Worm (Caenorhabditis elegans) whole organism, L1 larva: ENCODE results near the gene gut-2.
A peak's percentile ranks its signal among the peaks of the same experiment; 100 is the strongest.

Experiments used
- C04F5.9 ChIP-seq: sonication (generic microtip); optimal IDR thresholded peaks from 2 replicates; lab custom pipeline; 2016; ENCODE audit warnings: missing genetic modification characterization, missing compliant biosample characterization
- C16A3.4 ChIP-seq: fragments of 150-350 bp; optimal IDR thresholded peaks from 2 replicates; lab custom pipeline; 2014; ENCODE audit warnings: missing biosample characterization, missing genetic modification characterization
- F16B12.6 ChIP-seq: fragments of 150-350 bp; optimal IDR thresholded peaks from 2 replicates; lab custom pipeline; 2014; ENCODE audit warnings: missing biosample characterization, missing genetic modification characterization
- Y116A8C.19 ChIP-seq: sonication (generic microtip); optimal IDR thresholded peaks from 2 replicates; lab custom pipeline; 2016; ENCODE audit warnings: missing compliant biosample characterization, missing genetic modification characterization, borderline replicate concordance
- alr-1 ChIP-seq: fragments of 200-800 bp; sonication (Bioruptor generic); optimal IDR thresholded peaks from 2 replicates; lab custom pipeline; 2018; ENCODE audit warnings: borderline replicate concordance, mild to moderate bottlenecking, missing genetic modification characterization, missing compliant biosample characterization
- aly-2 ChIP-seq: fragments of 150-350 bp; optimal IDR thresholded peaks from 2 replicates; lab custom pipeline; 2014; ENCODE audit warnings: missing biosample characterization, missing genetic modification characterization
- ama-1 ChIP-seq: fragments of 150-350 bp; optimal IDR thresholded peaks from 2 replicates; lab custom pipeline; 2014
- blmp-1 ChIP-seq: fragments of 150-350 bp; optimal IDR thresholded peaks from 2 replicates; lab custom pipeline; 2014; ENCODE audit warnings: missing biosample characterization, missing genetic modification characterization
- ceh-63 ChIP-seq: fragments of 200-800 bp; sonication (Bioruptor generic); optimal IDR thresholded peaks from 2 replicates; lab custom pipeline; 2018; ENCODE audit warnings: mild to moderate bottlenecking, missing genetic modification characterization, missing compliant biosample characterization
- ceh-8 ChIP-seq: fragments of 200-800 bp; sonication (Bioruptor generic); optimal IDR thresholded peaks from 2 replicates; lab custom pipeline; 2018; ENCODE audit warnings: mild to moderate bottlenecking, missing genetic modification characterization, moderate library complexity, missing compliant biosample characterization
- ceh-88 ChIP-seq: fragments of 200-800 bp; sonication (Bioruptor generic); IDR thresholded peaks from 2 replicates; pipeline ENCODE4 v1.3.6; 2022; ENCODE audit warnings: missing genetic modification characterization, missing compliant biosample characterization
- dpl-1 ChIP-seq, 3 experiments: fragments of 150-350 bp in 2 of 3; sonication (generic microtip) in 1 of 3; optimal IDR thresholded peaks; 2 replicates each; lab custom pipeline; 2014 to 2017; ENCODE audit warnings: missing biosample characterization in 3 of 3, missing genetic modification characterization in 3 of 3, missing genetic modification reagents in 3 of 3
- dsc-1 ChIP-seq: sonication (generic microtip); optimal IDR thresholded peaks from 2 replicates; lab custom pipeline; 2016; ENCODE audit warnings: mild to moderate bottlenecking, missing genetic modification characterization, missing compliant biosample characterization
- efl-1 ChIP-seq, 4 experiments: fragments of 150-350 bp; optimal IDR thresholded peaks in 3 of 4; peaks in 1 of 4; 1 replicate in 1 of 4; 2 replicates in 3 of 4; lab custom pipeline; 2014; ENCODE audit warnings: missing biosample characterization in 2 of 4, missing genetic modification characterization in 2 of 4, missing genetic modification reagents in 2 of 4
- egl-13 ChIP-seq: sonication (generic microtip); optimal IDR thresholded peaks from 2 replicates; lab custom pipeline; 2016; ENCODE audit warnings: missing genotype, missing genetic modification reagents, missing genetic modification characterization, missing compliant biosample characterization
- egl-27 ChIP-seq, 2 experiments: fragments of 150-350 bp in 1 of 2; sonication (generic microtip); optimal IDR thresholded peaks; 3 replicates each; lab custom pipeline; 2017 to 2018; ENCODE audit warnings: missing biosample characterization in 2 of 2, missing genetic modification characterization in 2 of 2, missing genetic modification reagents in 2 of 2
- elt-3 ChIP-seq, 6 experiments: fragments of 150-350 bp in 1 of 6; sonication (generic microtip); optimal IDR thresholded peaks; 2 replicates each; lab custom pipeline; 2017 to 2018; ENCODE audit warnings: missing biosample characterization in 6 of 6, missing genetic modification characterization in 6 of 6, inconsistent platforms in 1 of 6
- fkh-10 ChIP-seq: sonication (generic microtip); optimal IDR thresholded peaks from 2 replicates; lab custom pipeline; 2017; ENCODE audit warnings: missing biosample characterization, missing genetic modification reagents, missing genetic modification characterization
- fkh-4 ChIP-seq: sonication (generic microtip); optimal IDR thresholded peaks from 2 replicates; lab custom pipeline; 2016; ENCODE audit warnings: missing compliant biosample characterization, missing genetic modification characterization, borderline replicate concordance
- fkh-8 ChIP-seq: sonication (generic microtip); optimal IDR thresholded peaks from 2 replicates; lab custom pipeline; 2016; ENCODE audit warnings: mild to moderate bottlenecking, missing genetic modification characterization, missing compliant biosample characterization
- grh-1 ChIP-seq: fragments of 200-800 bp; sonication (Bioruptor generic); IDR thresholded peaks from 2 replicates; pipeline ENCODE4 v1.3.6; 2022; ENCODE audit warnings: missing genetic modification reagents, missing genetic modification characterization, missing compliant biosample characterization
- hlh-17 ChIP-seq: fragments of 200-800 bp; sonication (Bioruptor generic); optimal IDR thresholded peaks from 2 replicates; lab custom pipeline; 2018; ENCODE audit warnings: missing genetic modification characterization, mild to moderate bottlenecking, missing compliant biosample characterization, moderate library complexity, borderline replicate concordance
- isw-1 ChIP-seq: fragments of 200-800 bp; sonication (Bioruptor generic); IDR thresholded peaks from 2 replicates; pipeline ENCODE4 v1.3.6; 2022; ENCODE audit warnings: missing genetic modification characterization, missing compliant biosample characterization
- lin-13 ChIP-seq: fragments of 150-350 bp; optimal IDR thresholded peaks from 2 replicates; lab custom pipeline; 2014; ENCODE audit warnings: missing biosample characterization, missing genetic modification reagents, missing genetic modification characterization
- lin-15B ChIP-seq: fragments of 150-350 bp; sonication (generic microtip); optimal IDR thresholded peaks from 3 replicates; lab custom pipeline; 2014; ENCODE audit warnings: missing biosample characterization, missing genetic modification characterization
- lin-35 ChIP-seq, 2 experiments: fragments of 150-350 bp; optimal IDR thresholded peaks; 2 replicates each; lab custom pipeline; 2014; ENCODE audit warnings: missing biosample characterization in 2 of 2, missing genetic modification characterization in 2 of 2, missing genetic modification reagents in 2 of 2
- mdl-1 ChIP-seq, 2 experiments: fragments of 150-350 bp; optimal IDR thresholded peaks; 2 replicates each; lab custom pipeline; 2014 to 2017; ENCODE audit warnings: missing biosample characterization in 2 of 2, missing genetic modification characterization in 2 of 2, inconsistent platforms in 1 of 2
- mep-1 ChIP-seq: fragments of 150-350 bp; optimal IDR thresholded peaks from 2 replicates; lab custom pipeline; 2014; ENCODE audit warnings: missing biosample characterization, missing genetic modification characterization
- nhr-20 ChIP-seq: sonication (generic microtip); optimal IDR thresholded peaks from 2 replicates; lab custom pipeline; 2016; ENCODE audit warnings: mild to moderate bottlenecking, missing genetic modification characterization, missing compliant biosample characterization
- nhr-28 ChIP-seq: fragments of 150-350 bp; optimal IDR thresholded peaks from 2 replicates; lab custom pipeline; 2014; ENCODE audit warnings: missing biosample characterization, missing genetic modification characterization
- nhr-47 ChIP-seq: sonication (generic microtip); optimal IDR thresholded peaks from 2 replicates; lab custom pipeline; 2016; ENCODE audit warnings: mild to moderate bottlenecking, missing genetic modification characterization, moderate library complexity, missing compliant biosample characterization
- nhr-71 ChIP-seq: sonication (generic microtip); optimal IDR thresholded peaks from 2 replicates; lab custom pipeline; 2016; ENCODE audit warnings: mild to moderate bottlenecking, missing genetic modification characterization, moderate library complexity, missing compliant biosample characterization
- nhr-76 ChIP-seq: sonication (generic microtip); optimal IDR thresholded peaks from 2 replicates; lab custom pipeline; 2017; ENCODE audit warnings: missing biosample characterization, missing genetic modification characterization
- nhr-77 ChIP-seq: fragments of 150-350 bp; optimal IDR thresholded peaks from 2 replicates; lab custom pipeline; 2014; ENCODE audit warnings: missing biosample characterization, missing genetic modification characterization
- nhr-84 ChIP-seq: sonication (generic microtip); optimal IDR thresholded peaks from 2 replicates; lab custom pipeline; 2017; ENCODE audit warnings: missing biosample characterization, missing genetic modification characterization
- nhr-85 ChIP-seq: sonication (generic microtip); peaks from one replicate; lab custom pipeline; 2016; ENCODE audit warnings: missing genetic modification characterization, inconsistent platforms, missing compliant biosample characterization
- nhr-90 ChIP-seq: sonication (generic microtip); optimal IDR thresholded peaks from 2 replicates; lab custom pipeline; 2016; ENCODE audit warnings: mild to moderate bottlenecking, missing genetic modification characterization, missing compliant biosample characterization; ENCODE audit not compliant: poor library complexity
- rnt-1 ChIP-seq: sonication (generic microtip); optimal IDR thresholded peaks from 2 replicates; lab custom pipeline; 2016; ENCODE audit warnings: mild to moderate bottlenecking, missing genetic modification characterization, moderate library complexity, missing compliant biosample characterization
- snpc-4 ChIP-seq: fragments of 150-350 bp; optimal IDR thresholded peaks from 2 replicates; lab custom pipeline; 2014; ENCODE audit warnings: missing biosample characterization, missing genetic modification characterization
- snu-23 ChIP-seq: sonication (generic microtip); optimal IDR thresholded peaks from 2 replicates; lab custom pipeline; 2016; ENCODE audit warnings: missing genetic modification characterization, missing compliant biosample characterization
- sox-4 ChIP-seq: sonication (generic microtip); optimal IDR thresholded peaks from 2 replicates; lab custom pipeline; 2016; ENCODE audit warnings: missing genetic modification characterization, missing compliant biosample characterization
- sptf-1 ChIP-seq: fragments of 150-350 bp; optimal IDR thresholded peaks from 2 replicates; lab custom pipeline; 2014; ENCODE audit warnings: missing biosample characterization, missing genetic modification characterization
- sup-37 ChIP-seq: fragments of 200-800 bp; sonication (Bioruptor generic); optimal IDR thresholded peaks from 2 replicates; lab custom pipeline; 2018; ENCODE audit warnings: mild to moderate bottlenecking, missing genetic modification characterization, missing compliant biosample characterization
- swsn-7 ChIP-seq: sonication (generic microtip); optimal IDR thresholded peaks from 2 replicates; lab custom pipeline; 2016; ENCODE audit warnings: missing genetic modification characterization, missing compliant biosample characterization
- tlp-1 ChIP-seq: fragments of 150-350 bp; optimal IDR thresholded peaks from 2 replicates; lab custom pipeline; 2014; ENCODE audit warnings: missing biosample characterization, missing genetic modification characterization
- unc-130 ChIP-seq: fragments of 150-350 bp; optimal IDR thresholded peaks from 2 replicates; lab custom pipeline; 2017; ENCODE audit warnings: missing biosample characterization, missing genetic modification characterization, inconsistent platforms
- unc-30 ChIP-seq: sonication (generic microtip); optimal IDR thresholded peaks from 2 replicates; lab custom pipeline; 2017; ENCODE audit warnings: missing biosample characterization, missing genetic modification characterization
- unc-98 ChIP-seq: fragments of 200-800 bp; sonication (Bioruptor generic); IDR thresholded peaks from 2 replicates; pipeline ENCODE4 v1.3.6; 2022; ENCODE audit warnings: missing genetic modification characterization, missing compliant biosample characterization
- vab-15 ChIP-seq: sonication (generic microtip); optimal IDR thresholded peaks from 2 replicates; lab custom pipeline; 2017; ENCODE audit warnings: missing genotype, mild to moderate bottlenecking, missing genetic modification characterization, missing compliant biosample characterization
- zip-4 ChIP-seq: fragments of 200-800 bp; sonication (Bioruptor generic); optimal IDR thresholded peaks from 2 replicates; lab custom pipeline; 2018; ENCODE audit warnings: mild to moderate bottlenecking, missing genetic modification characterization, moderate library complexity, missing compliant biosample characterization
- ztf-4 ChIP-seq: fragments of 150-350 bp; optimal IDR thresholded peaks from 2 replicates; lab custom pipeline; 2014; ENCODE audit warnings: missing biosample characterization, missing genetic modification characterization

The gut-2 gene

DNA sequence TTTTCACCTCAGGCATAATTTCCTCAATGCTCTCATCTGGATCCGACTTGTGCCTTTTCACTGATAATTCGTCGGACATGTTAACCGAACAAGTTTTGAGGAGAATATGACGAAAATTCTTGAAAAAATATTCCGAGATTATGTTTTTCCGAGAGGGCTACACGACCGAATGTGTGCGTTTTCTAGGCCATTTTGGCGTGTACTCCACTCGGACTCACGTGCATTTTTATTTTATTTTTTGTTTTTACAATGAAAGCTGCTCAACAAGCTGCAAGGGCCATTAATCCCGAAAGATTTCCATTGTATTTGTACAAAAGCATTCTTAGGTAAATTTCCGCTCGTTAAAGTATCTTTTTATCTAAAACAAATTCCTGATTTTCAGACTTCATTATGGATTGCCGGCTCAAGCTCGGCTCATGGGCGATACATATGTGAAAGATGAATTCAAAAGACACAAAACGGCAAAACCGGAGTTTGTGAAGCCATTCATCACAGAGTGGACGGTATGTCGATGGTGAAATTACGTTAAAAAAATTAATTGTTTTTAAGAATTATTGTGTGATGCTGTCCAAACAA lies 29.2 kb upstream of the gut-2 start, which contains the start of the genes F25H9.6 and F25H9.7 (continued):
- peak; percentile 98 for TF ChIP-seq nhr-90 (tag; lab: Kevin White, UChicago)
- TF ChIP-seq aly-2 (tag; lab: Kevin White, UChicago), result peak; percentile 41
- TF ChIP-seq elt-3 (tag; optimal IDR thresholded peaks at IDR 0.05; lab: Kevin White, UChicago), result peak in 3 of 6 experiments; percentile 15 to 77 (median 54)
- peak; percentile 41 for TF ChIP-seq nhr-77 (tag; lab: Kevin White, UChicago)
- TF ChIP-seq F16B12.6 (tag; lab: Kevin White, UChicago), result peak; percentile 62
- TF ChIP-seq nhr-28, result no peak
- peak; percentile 93 for TF ChIP-seq ceh-8 (GFP tag; lab: Kevin White, UChicago)
- peak; percentile 96 for TF ChIP-seq nhr-47 (tag; lab: Kevin White, UChicago)
- peak; percentile 83 for TF ChIP-seq isw-1
- TF ChIP-seq lin-15B, result peak; percentile 66
- peak; percentile 100 for TF ChIP-seq rnt-1 (tag; lab: Kevin White, UChicago)
- TF ChIP-seq nhr-20, result peak; percentile 94
- peak; percentile 80 for TF ChIP-seq sup-37 (GFP tag; lab: Kevin White, UChicago)
- peak; percentile 89 for TF ChIP-seq mep-1 (tag; lab: Kevin White, UChicago)
- TF ChIP-seq nhr-84 (tag; lab: Kevin White, UChicago), result no peak
- peak; percentile 85 for TF ChIP-seq lin-13 (GFP tag; lab: Kevin White, UChicago)
- peak; percentile 96 for TF ChIP-seq fkh-8
- peak; percentile 94 for TF ChIP-seq egl-13 (tag; lab: Kevin White, UChicago)
- peak; percentile 95 for TF ChIP-seq snu-23
- peak; percentile 94 for TF ChIP-seq vab-15 (tag; lab: Kevin White, UChicago)
- TF ChIP-seq lin-35 (GFP tag; optimal IDR thresholded peaks at IDR 0.05; lab: Kevin White, UChicago), result peak; percentile 63 to 84
- peak; percentile 94 for TF ChIP-seq ceh-63 (GFP tag; lab: Kevin White, UChicago)
- peak; percentile 37 to 96 for TF ChIP-seq mdl-1 (tag; optimal IDR thresholded peaks at IDR 0.05; lab: Kevin White, UChicago)
- no peak for TF ChIP-seq fkh-10 (GFP tag; lab: Kevin White, UChicago)
- peak; percentile 96 for TF ChIP-seq nhr-71 (tag; lab: Kevin White, UChicago)
- no peak for TF ChIP-seq unc-30
- TF ChIP-seq nhr-85, result peak; percentile 97
- TF ChIP-seq zip-4, result peak; percentile 71
- TF ChIP-seq hlh-17, result peak; percentile 76
- peak; percentile 70 to 85 (median 79) for TF ChIP-seq dpl-1 (GFP tag; optimal IDR thresholded peaks at IDR 0.05; lab: Kevin White, UChicago)
- peak; percentile 80 to 83 for TF ChIP-seq efl-1 (optimal IDR thresholded peaks at IDR 0.05; lab: Kevin White, UChicago)
- peak; percentile 77 to 97 for TF ChIP-seq efl-1 (GFP tag; optimal IDR thresholded peaks at IDR 0.05 in 1 of 2; lab: Kevin White, UChicago)
- TF ChIP-seq grh-1 (GFP tag; lab: Robert Waterston, UW), result peak; percentile 85
- TF ChIP-seq fkh-4 (tag; lab: Kevin White, UChicago), result peak; percentile 100
- peak; percentile 98 for TF ChIP-seq Y116A8C.19 (tag; lab: Kevin White, UChicago)
- TF ChIP-seq egl-27 (tag; optimal IDR thresholded peaks at IDR 0.05; lab: Kevin White, UChicago), result no peak
- TF ChIP-seq C16A3.4, result peak; percentile 56
- TF ChIP-seq sox-4 (tag; lab: Kevin White, UChicago), result peak; percentile 97
- TF ChIP-seq unc-130 (tag; lab: Kevin White, UChicago), result peak; percentile 47
- TF ChIP-seq snpc-4 (tag; lab: Kevin White, UChicago), result peak; percentile 75
- TF ChIP-seq swsn-7 (tag; lab: Kevin White, UChicago), result peak; percentile 94
- peak; percentile 93 for TF ChIP-seq C04F5.9 (tag; lab: Kevin White, UChicago)
- TF ChIP-seq alr-1 (tag; lab: Kevin White, UChicago), result no peak
- TF ChIP-seq dsc-1, result peak; percentile 97
- TF ChIP-seq unc-98 (GFP tag; lab: Robert Waterston, UW), result peak; percentile 91
- peak; percentile 74 for TF ChIP-seq ceh-88 (GFP tag; lab: Robert Waterston, UW)
- TF ChIP-seq tlp-1 (tag; lab: Kevin White, UChicago), result no peak
- peak; percentile 48 for TF ChIP-seq nhr-76 (tag; lab: Kevin White, UChicago)
- no peak for TF ChIP-seq sptf-1 (tag; lab: Kevin White, UChicago)
- TF ChIP-seq ztf-4 (tag; lab: Kevin White, UChicago), result peak; percentile 34
- TF ChIP-seq blmp-1 (tag; lab: Kevin White, UChicago), result peak; percentile 60
- no peak for TF ChIP-seq ama-1
